Fruit fly (Drosophila melanogaster): ENCODE results near the gene Ir7b.

DNA sequence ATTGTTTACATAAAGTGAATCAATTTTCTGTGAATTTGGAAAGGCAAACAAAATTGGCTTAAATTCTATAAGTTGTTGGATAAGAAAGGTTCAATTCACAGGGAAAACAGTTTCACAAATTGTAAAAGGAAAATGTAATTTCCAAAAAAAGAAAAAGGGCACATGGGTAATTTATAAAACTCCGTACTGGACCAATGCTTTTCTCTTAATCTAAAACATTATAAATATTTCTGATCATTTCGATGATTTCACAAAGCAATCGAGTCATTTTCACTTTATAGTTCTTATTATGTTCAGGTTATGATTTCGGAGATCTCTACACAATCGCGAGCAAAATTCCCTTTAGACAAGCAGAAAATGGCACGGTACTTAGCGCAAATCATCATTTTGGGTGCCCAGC is 8.9 kb downstream of the Ir7b start, which contains the start of gene CG1409:
- TF ChIP-seq ERR (GFP tag; optimal IDR thresholded peaks at IDR 0.05) (no peak), Hsf (GFP tag; optimal IDR thresholded peaks at IDR 0.05) (no peak), pb (GFP tag; optimal IDR thresholded peaks at IDR 0.05) (no peak)

Data from whole organism, embryonic.